Worm (Caenorhabditis elegans) whole organism, midembryonic: Measurements from ENCODE around the gene nas-28.

ENCODE experiments used
- T22C8.4 ChIP-seq: fragments of 200-800 bp; sonication (Bioruptor generic); IDR thresholded peaks from 2 replicates; pipeline ENCODE4 v1.3.6; 2022; ENCODE audit warnings: missing genetic modification characterization, missing compliant biosample characterization
- cog-1 ChIP-seq: sonication (generic microtip); optimal IDR thresholded peaks from 2 replicates; lab custom pipeline; 2016; ENCODE audit warnings: missing genetic modification characterization, missing compliant biosample characterization
- flt-1 ChIP-seq: fragments of 200-800 bp; sonication (Bioruptor generic); IDR thresholded peaks from 2 replicates; pipeline ENCODE4 v1.3.6; 2022; ENCODE audit warnings: missing genetic modification characterization, missing compliant biosample characterization
- klf-2 ChIP-seq: fragments of 200-800 bp; sonication (Bioruptor generic); conservative IDR thresholded peaks from 2 replicates; pipeline ENCODE4 v1.3.6; 2022; ENCODE audit warnings: missing genetic modification reagents, missing genetic modification characterization, missing compliant biosample characterization
- med-1 ChIP-seq: sonication (generic microtip); optimal IDR thresholded peaks from 2 replicates; lab custom pipeline; 2017; ENCODE audit warnings: missing genetic modification characterization, mild to moderate bottlenecking, missing compliant biosample characterization, antibody characterized with exemption, missing genetic modification reagents; ENCODE audit not compliant: insufficient read depth
- ref-1 ChIP-seq: fragments of 200-800 bp; sonication (Bioruptor generic); conservative IDR thresholded peaks from 2 replicates; pipeline ENCODE4 v1.3.6; 2022; ENCODE audit warnings: missing genetic modification reagents, missing genetic modification characterization, missing compliant biosample characterization
- tab-1 ChIP-seq: fragments of 200-800 bp; sonication (Bioruptor generic); IDR thresholded peaks from 2 replicates; pipeline ENCODE4 v1.3.6; 2022; ENCODE audit warnings: missing genetic modification characterization, missing compliant biosample characterization
- ztf-23 ChIP-seq: fragments of 200-800 bp; sonication (Bioruptor generic); IDR thresholded peaks from 2 replicates; pipeline ENCODE4 v1.3.6; 2022; ENCODE audit warnings: missing genetic modification reagents, missing genetic modification characterization, missing compliant biosample characterization
- ztf-29 ChIP-seq: fragments of 200-800 bp; sonication (Bioruptor generic); IDR thresholded peaks from 2 replicates; pipeline ENCODE4 v1.3.6; 2022; ENCODE audit warnings: missing genetic modification reagents, missing genetic modification characterization, missing compliant biosample characterization

The nas-28 gene

DNA sequence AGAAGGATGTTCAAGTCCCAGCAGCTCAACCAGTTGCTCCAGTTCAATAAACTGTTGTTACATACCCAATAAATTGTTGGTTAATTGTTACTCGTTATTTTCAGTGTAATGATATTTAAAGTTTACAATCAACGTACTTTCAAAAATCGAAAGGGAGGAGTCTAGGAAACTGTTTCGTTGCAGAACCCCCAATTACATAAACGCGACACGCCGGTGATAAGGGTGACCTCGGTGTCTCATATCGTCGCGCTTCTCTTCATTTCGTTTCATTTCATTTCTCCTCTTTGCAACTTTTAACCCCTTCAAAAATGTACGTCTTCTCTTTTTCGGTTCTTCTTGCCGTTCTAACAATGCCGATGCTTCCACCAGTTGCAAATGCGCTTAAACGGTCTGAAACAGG is 24.9 kb upstream of the nas-28 start, which contains the start of gene C23G10.2:
TSS of gene C23G10.2 (plus strand) at position 184 of the 400 bp plus-strand sequence.
- TF ChIP-seq tab-1 (GFP tag; lab: Robert Waterston, UW), result no peak
- no peak for TF ChIP-seq ztf-23 (GFP tag; lab: Robert Waterston, UW)
- TF ChIP-seq flt-1 (GFP tag; lab: Robert Waterston, UW), result no peak
- TF ChIP-seq T22C8.4 (GFP tag; lab: Robert Waterston, UW), result no peak
- TF ChIP-seq ref-1 (GFP tag; lab: Robert Waterston, UW), result no peak
- TF ChIP-seq ztf-29, result no peak
- no peak for TF ChIP-seq med-1 (GFP tag; lab: Kevin White, UChicago)
- no peak for TF ChIP-seq klf-2 (GFP tag; lab: Robert Waterston, UW)
- TF ChIP-seq cog-1, result no peak

DNA sequence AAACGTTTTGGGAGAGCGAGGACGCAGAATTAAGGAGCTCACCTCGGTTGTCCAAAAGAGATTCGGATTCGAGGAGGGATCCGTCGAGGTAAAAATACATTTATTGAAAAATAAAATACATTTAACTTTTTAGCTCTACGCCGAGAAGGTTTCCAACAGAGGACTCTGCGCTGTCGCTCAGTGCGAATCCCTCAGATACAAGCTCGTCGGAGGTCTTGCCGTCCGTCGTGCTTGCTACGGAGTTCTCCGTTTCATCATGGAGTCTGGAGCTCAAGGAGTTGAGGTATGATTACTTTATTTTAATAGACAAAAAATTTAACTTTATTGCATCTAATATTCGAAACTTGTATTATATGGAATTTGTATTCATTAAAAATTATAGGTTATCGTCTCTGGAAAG is 24.0 kb upstream of the nas-28 start:
- TF ChIP-seq cog-1, result no peak
- TF ChIP-seq tab-1 (GFP tag; lab: Robert Waterston, UW), result no peak
- no peak for TF ChIP-seq T22C8.4 (GFP tag; lab: Robert Waterston, UW)
- no peak for TF ChIP-seq med-1 (GFP tag; lab: Kevin White, UChicago)
- no peak for TF ChIP-seq klf-2 (GFP tag; lab: Robert Waterston, UW)
- TF ChIP-seq ref-1 (GFP tag; lab: Robert Waterston, UW), result no peak
- no peak for TF ChIP-seq flt-1 (GFP tag; lab: Robert Waterston, UW)
- no peak for TF ChIP-seq ztf-29
- TF ChIP-seq ztf-23 (GFP tag; lab: Robert Waterston, UW), result no peak

DNA sequence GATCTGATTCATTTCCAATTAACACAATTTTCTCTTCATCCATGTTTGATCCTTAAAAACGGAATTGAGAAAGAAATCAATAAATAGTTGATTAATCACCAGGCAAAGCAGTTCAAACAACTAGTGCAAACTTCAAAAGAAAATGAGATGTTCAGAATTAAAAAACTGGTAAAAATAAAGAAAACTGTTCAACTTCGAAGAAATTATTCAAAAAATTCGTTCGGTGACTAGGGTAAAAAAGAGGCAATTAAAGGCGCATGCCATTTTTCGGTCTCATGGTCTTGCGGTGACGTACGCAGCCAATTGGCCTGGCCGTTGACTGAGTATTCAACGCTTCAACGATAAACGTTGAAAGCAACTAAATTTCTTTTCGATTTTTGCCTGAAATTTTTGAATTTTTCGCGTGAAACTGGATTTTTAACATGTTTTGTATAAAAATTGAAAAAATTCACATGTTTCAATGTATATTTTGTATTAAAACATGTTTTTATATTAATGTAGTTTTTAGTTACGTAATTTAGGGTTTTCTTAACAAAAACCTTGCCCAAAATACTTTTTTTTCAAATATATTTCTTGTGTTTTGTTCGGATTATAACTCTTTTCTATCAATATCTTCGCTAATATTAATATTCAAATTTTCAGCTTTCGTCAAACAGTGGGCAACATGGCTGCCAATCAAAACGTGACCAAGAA is 23.3 kb upstream of the nas-28 start, which contains the start of the genes sna-3 and rps-3:
TSS of gene sna-3 (minus strand) at position 51 of the 693 bp plus-strand sequence.
TSS of gene rps-3 (plus strand) at position 643 of the 693 bp plus-strand sequence.
- TF ChIP-seq klf-2 (GFP tag; lab: Robert Waterston, UW) (no peak), med-1 (GFP tag; lab: Kevin White, UChicago) (no peak), flt-1 (GFP tag; lab: Robert Waterston, UW) (no peak), ref-1 (GFP tag; lab: Robert Waterston, UW) (no peak), cog-1 (no peak), tab-1 (GFP tag; lab: Robert Waterston, UW) (no peak), ztf-23 (GFP tag; lab: Robert Waterston, UW) (no peak), ztf-29 (no peak), T22C8.4 (GFP tag; lab: Robert Waterston, UW) (no peak)

DNA sequence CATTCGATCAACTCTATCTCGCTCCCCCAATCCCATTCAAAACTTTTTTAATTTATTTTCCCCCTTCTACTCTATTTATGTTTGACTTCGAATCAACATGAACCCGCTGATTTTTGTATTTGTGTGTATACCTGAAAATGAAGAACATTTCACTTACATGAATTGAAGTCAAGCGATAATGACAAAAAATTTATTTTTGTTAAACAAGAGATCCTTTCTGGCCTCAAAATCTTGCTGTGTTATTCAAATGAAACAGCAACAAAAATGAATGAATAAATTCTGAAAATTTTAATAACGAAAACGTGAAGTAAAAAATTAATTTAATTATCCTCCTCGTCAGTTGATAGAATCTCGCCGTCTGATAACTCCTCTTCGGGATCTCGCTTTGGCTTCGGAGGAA is 19.4 kb upstream of the nas-28 start:
- no peak for TF ChIP-seq ztf-29
- no peak for TF ChIP-seq ref-1 (GFP tag; lab: Robert Waterston, UW)
- no peak for TF ChIP-seq cog-1
- TF ChIP-seq tab-1 (GFP tag; lab: Robert Waterston, UW), result no peak

DNA sequence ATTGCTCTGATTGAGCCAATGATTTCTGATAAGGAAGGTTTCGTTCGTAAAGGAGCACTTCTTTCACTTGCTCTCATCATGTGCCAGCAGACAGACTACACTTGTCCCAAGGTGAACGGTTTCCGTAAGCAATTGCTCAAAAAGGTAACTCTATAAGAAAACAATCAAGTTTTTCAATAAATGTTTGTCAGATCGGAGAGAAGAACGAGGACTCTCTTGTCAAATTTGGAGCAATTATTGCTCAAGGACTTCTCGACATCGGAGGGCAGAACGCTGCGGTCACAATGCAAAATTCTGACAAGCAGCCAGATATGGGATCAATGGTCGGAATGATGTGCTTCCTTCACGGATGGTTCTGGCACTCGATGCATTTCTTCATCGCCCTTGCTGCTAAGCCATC is 18.3 kb upstream of the nas-28 start:
- TF ChIP-seq ref-1 (GFP tag; lab: Robert Waterston, UW) (no peak), T22C8.4 (GFP tag; lab: Robert Waterston, UW) (no peak), flt-1 (GFP tag; lab: Robert Waterston, UW) (no peak), med-1 (GFP tag; lab: Kevin White, UChicago) (no peak), klf-2 (GFP tag; lab: Robert Waterston, UW) (no peak), ztf-23 (GFP tag; lab: Robert Waterston, UW) (no peak), cog-1 (no peak), ztf-29 (no peak), tab-1 (GFP tag; lab: Robert Waterston, UW) (no peak)

DNA sequence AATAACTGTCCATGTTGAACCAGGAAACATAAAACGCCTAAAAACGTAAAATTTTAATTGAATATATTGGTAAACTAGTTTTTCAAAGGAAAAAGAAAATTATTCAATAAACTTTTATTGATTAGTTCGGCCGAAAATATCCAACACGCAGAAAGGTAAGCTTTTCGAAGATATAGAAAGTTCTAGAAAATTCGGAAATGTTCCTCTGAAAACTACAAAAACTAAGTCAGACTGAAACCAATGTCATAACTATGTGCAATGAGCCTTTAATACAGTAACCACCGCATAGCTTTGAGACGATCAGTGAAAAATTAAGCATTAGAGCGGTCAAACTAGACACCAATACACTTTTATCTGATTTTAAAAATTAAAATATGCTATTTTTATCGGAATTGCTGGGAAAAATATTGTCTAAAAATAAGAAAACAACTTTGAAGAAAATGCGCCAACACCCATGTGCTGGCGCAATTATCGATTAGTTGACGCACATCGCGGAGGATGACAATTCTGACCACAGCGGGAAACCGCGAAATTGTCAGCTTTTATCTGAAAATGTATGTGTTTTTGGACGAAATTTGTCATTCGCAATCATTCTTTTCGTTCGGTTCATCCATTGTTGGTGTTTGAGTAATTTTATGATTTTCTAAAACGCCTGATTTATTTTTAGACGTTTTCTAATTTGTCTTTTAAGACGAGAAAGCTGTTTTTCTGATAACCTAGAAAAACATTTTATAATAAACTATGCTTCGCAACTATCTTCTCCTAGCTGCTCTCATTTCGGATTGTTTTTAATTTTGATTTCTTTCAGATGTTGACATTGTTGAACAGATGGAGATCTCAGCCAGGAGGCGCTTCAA is 15.6 kb upstream of the nas-28 start, which contains the start of the genes C23G10.7 and rpn-2:
TSS of gene C23G10.7 (minus strand) at position 37 of the 857 bp plus-strand sequence.
TSS of gene rpn-2 (plus strand) at position 807 of the 857 bp plus-strand sequence.
- TF ChIP-seq tab-1 (GFP tag; lab: Robert Waterston, UW), result no peak
- TF ChIP-seq ref-1 (GFP tag; lab: Robert Waterston, UW), result no peak
- TF ChIP-seq cog-1, result no peak
- TF ChIP-seq klf-2 (GFP tag; lab: Robert Waterston, UW), result no peak
- TF ChIP-seq ztf-29, result no peak
- TF ChIP-seq T22C8.4 (GFP tag; lab: Robert Waterston, UW), result peak; percentile 76
- TF ChIP-seq flt-1 (GFP tag; lab: Robert Waterston, UW), result no peak
- peak; percentile 74 for TF ChIP-seq ztf-23 (GFP tag; lab: Robert Waterston, UW)
- no peak for TF ChIP-seq med-1 (GFP tag; lab: Kevin White, UChicago)

DNA sequence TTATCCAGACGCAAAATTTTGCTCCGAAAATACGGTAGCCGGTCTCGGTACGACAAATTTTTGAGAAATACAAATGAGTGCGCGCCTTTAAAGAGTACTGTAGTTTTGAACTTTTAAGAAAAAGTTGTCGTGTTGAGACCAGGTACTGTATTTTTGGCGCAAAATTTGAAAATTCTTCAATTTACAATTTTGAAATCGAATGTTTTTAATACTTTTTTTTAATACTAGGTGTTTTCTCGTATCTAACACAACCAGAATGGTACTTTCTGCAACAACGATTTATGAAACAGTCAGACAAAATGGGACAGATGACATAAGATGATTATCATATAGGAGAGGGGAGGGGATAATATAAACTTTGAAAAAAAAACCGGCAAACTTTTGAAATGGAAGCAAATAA is 12.7 kb upstream of the nas-28 start:
- TF ChIP-seq cog-1, result no peak
- no peak for TF ChIP-seq med-1 (GFP tag; lab: Kevin White, UChicago)
- TF ChIP-seq ztf-23 (GFP tag; lab: Robert Waterston, UW), result no peak

DNA sequence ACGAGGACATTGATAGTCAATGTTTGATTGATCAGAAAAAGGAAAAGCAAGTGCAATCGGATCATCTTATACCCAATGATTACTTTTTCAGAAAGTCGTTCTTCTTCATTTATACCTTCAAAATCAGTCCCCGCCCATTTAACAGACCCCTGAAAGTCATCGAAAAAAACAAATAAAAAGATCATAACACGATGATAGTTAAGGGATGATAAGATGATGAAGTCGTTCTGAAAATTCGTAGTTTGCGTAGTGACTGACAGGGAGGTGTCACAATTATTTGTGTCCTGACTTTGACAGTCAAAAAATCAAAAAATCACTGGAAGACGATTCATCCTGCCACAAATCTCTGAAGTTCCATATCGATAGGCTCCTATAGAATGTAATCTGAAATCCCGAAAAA is 11.5 kb upstream of the nas-28 start, which contains the start of gene ugt-66:
TSS of gene ugt-66 (minus strand) at position 101 of the 400 bp plus-strand sequence.
- TF ChIP-seq med-1 (GFP tag; lab: Kevin White, UChicago) (no peak), klf-2 (GFP tag; lab: Robert Waterston, UW) (no peak), T22C8.4 (GFP tag; lab: Robert Waterston, UW) (no peak), cog-1 (no peak), ztf-29 (no peak), flt-1 (GFP tag; lab: Robert Waterston, UW) (no peak), ref-1 (GFP tag; lab: Robert Waterston, UW) (no peak), tab-1 (GFP tag; lab: Robert Waterston, UW) (no peak), ztf-23 (GFP tag; lab: Robert Waterston, UW) (no peak)
